ENCODE assay signal across 2 fruit fly cellular contexts in the genomic region with DNA sequence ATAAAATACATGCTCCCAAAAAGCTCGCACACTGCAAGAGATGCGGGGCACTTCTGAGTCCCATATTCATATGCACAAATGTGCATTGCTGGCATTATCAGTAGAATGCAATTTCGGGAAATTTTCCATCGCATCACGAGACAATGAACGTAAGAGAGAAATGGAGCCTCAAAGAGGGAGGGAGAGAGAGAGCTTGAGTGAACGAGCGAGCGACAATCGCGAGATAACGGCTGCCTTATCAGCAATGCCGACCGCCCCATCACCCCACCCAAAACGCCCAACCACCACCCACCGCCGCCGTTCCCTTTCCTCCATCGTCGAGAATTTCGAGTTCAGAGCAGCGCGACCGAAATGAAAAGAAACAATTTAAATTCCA.
TF ChIP-seq lines count a peak whose summit lies in the region.

No protein-coding gene starts in this region.

TF ChIP-seq in whole organism, embryonic, 481 proteins besides CTCF, POLR2A, EP300 and RAD21 (continued from another document):
- TF ChIP-seq CG10543 (GFP tag; optimal IDR thresholded peaks at IDR 0.05; lab: Kevin White, UChicago) (peak; percentile 73), sr (GFP tag; IDR thresholded peaks at IDR 0.05; lab: Robert Waterston, UW) (no peak), crol (GFP tag; IDR thresholded peaks at IDR 0.05; lab: Robert Waterston, UW) (peak; percentile 99), CG13287 (GFP tag; IDR thresholded peaks at IDR 0.05; lab: Robert Waterston, UW; ENCODE audit: partially characterized antibody) (peak; percentile 25; the same call in 1 of the 2 replicates), sd (tag; optimal IDR thresholded peaks at IDR 0.05; lab: Kevin White, UChicago) (peak; percentile 92), Drgx (GFP tag; IDR thresholded peaks at IDR 0.05; lab: Robert Waterston, UW) (peak; percentile 33; the same call in 1 of the 2 replicates), CG42726 (GFP tag; IDR thresholded peaks at IDR 0.05; lab: Robert Waterston, UW; ENCODE audit: partially characterized antibody) (0 out of 2 replicates have a peak, but pooled peaks have one; percentile 20), CG34422 (GFP tag; IDR thresholded peaks at IDR 0.05; lab: Robert Waterston, UW) (peak; percentile 6; the same call in 1 of the 3 replicates), CG17802 (tag; optimal IDR thresholded peaks at IDR 0.05; lab: Kevin White, UChicago) (no peak), CG12155 (GFP tag; optimal IDR thresholded peaks at IDR 0.05; lab: Kevin White, UChicago) (no peak), CG1233 (GFP tag; optimal IDR thresholded peaks at IDR 0.05; lab: Kevin White, UChicago) (no peak), E2f2 (GFP tag; IDR thresholded peaks at IDR 0.05; lab: Robert Waterston, UW) (0 out of 2 replicates have a peak, but pooled peaks have one; percentile 2), Adf1 (GFP tag; IDR thresholded peaks at IDR 0.05; lab: Robert Waterston, UW) (peak; percentile 52), CG2199 (GFP tag; IDR thresholded peaks at IDR 0.05; lab: Robert Waterston, UW) (0 out of 3 replicates have a peak, but pooled peaks have one; percentile 48), mirr (GFP tag; optimal IDR thresholded peaks at IDR 0.05; lab: Kevin White, UChicago) (peak; percentile 55), ci (GFP tag; IDR thresholded peaks at IDR 0.05; lab: Robert Waterston, UW) (peak; percentile 29; the same call in 1 of the 3 replicates), unc-4 (GFP tag; IDR thresholded peaks at IDR 0.05; lab: Robert Waterston, UW; ENCODE audit: partially characterized antibody) (0 out of 2 replicates have a peak, but pooled peaks have one; percentile 24), abd-A (tag; optimal IDR thresholded peaks at IDR 0.05; lab: Kevin White, UChicago) (peak; percentile 74), Awh (GFP tag; IDR thresholded peaks at IDR 0.05; lab: Robert Waterston, UW) (peak; percentile 28; the same call in 1 of the 2 replicates), CG16779 (GFP tag; IDR thresholded peaks at IDR 0.05; lab: Robert Waterston, UW) (0 out of 2 replicates have a peak, but pooled peaks have one; percentile 11), z (GFP tag; IDR thresholded peaks at IDR 0.05; lab: Robert Waterston, UW) (peak; percentile 76; the same call in 2 of the 3 replicates), Trl (optimal IDR thresholded peaks at IDR 0.05; lab: Kevin White, UChicago) (peak; percentile 53), Trl (GFP tag; optimal IDR thresholded peaks at IDR 0.05; lab: Kevin White, UChicago) (no peak), B-H2 (GFP tag; optimal IDR thresholded peaks at IDR 0.05; lab: Kevin White, UChicago) (no peak), danr (GFP tag; IDR thresholded peaks at IDR 0.05; lab: Robert Waterston, UW) (no peak), cg (GFP tag; optimal IDR thresholded peaks at IDR 0.05; lab: Kevin White, UChicago) (peak; percentile 21), CHES-1-like (GFP tag; optimal IDR thresholded peaks at IDR 0.05; lab: Kevin White, UChicago) (no peak)
TF ChIP-seq in whole organism, embryonic: peak in this region for 32.

TF ChIP-seq in whole organism, prepupa, 60 proteins besides CTCF, POLR2A, EP300 and RAD21 (continued from another document):
- TF ChIP-seq Ets21C (GFP tag; optimal IDR thresholded peaks at IDR 0.05; lab: Kevin White, UChicago) = no peak
- no peak for TF ChIP-seq Ets96B (tag; optimal IDR thresholded peaks at IDR 0.05; lab: Kevin White, UChicago)
- TF ChIP-seq cyc (GFP tag; optimal IDR thresholded peaks at IDR 0.05; lab: Kevin White, UChicago) = no peak
- no peak for TF ChIP-seq CG10631 (GFP tag; optimal IDR thresholded peaks at IDR 0.05; lab: Kevin White, UChicago)
- TF ChIP-seq CG8319 (GFP tag; optimal IDR thresholded peaks at IDR 0.05; lab: Kevin White, UChicago) = no peak
- TF ChIP-seq topi (GFP tag; optimal IDR thresholded peaks at IDR 0.05; lab: Kevin White, UChicago) = no peak
- TF ChIP-seq CG15336 (GFP tag; IDR thresholded peaks at IDR 0.05; lab: Robert Waterston, UW) = peak; percentile 30; the same call in 1 of the 2 replicates
